Fruit fly (Drosophila melanogaster): ENCODE results near the gene CG5004.

CG5004 gene

dm6 chrX:17123545-17124203 is 16.3 kb downstream of the CG5004 start:
- no peak for TF ChIP-seq Hr83 (GFP tag; optimal IDR thresholded peaks at IDR 0.05; ENCODE audit: poor library complexity, severe bottlenecking)
- TF ChIP-seq Dif (GFP tag; optimal IDR thresholded peaks at IDR 0.05; ENCODE audit: partially characterized antibody): no peak
- TF ChIP-seq sage (GFP tag; optimal IDR thresholded peaks at IDR 0.05): peak; percentile 11
- peak; percentile 48 for TF ChIP-seq br (GFP tag; optimal IDR thresholded peaks at IDR 0.05)
- TF ChIP-seq Rel (GFP tag; optimal IDR thresholded peaks at IDR 0.05): no peak
- peak; percentile 36 for TF ChIP-seq Rel (tag; optimal IDR thresholded peaks at IDR 0.05)
- TF ChIP-seq psq (GFP tag; optimal IDR thresholded peaks at IDR 0.05): peak; percentile 47
- peak in 1 of 2 experiments; percentile 63 for TF ChIP-seq foxo (GFP tag; optimal IDR thresholded peaks at IDR 0.05)
- no peak for TF ChIP-seq Dfd (GFP tag; optimal IDR thresholded peaks at IDR 0.05)
- no peak for TF ChIP-seq Hr78 (GFP tag; optimal IDR thresholded peaks at IDR 0.05)
- peak; percentile 60 for TF ChIP-seq HLH106 (tag; optimal IDR thresholded peaks at IDR 0.05)
- TF ChIP-seq fru (GFP tag; optimal IDR thresholded peaks at IDR 0.05): peak; percentile 44
- peak; percentile 54 for TF ChIP-seq h (GFP tag; optimal IDR thresholded peaks at IDR 0.05)
- no peak for TF ChIP-seq Myc (optimal IDR thresholded peaks at IDR 0.05)
- no peak for TF ChIP-seq usp (GFP tag; optimal IDR thresholded peaks at IDR 0.05)
- TF ChIP-seq CrebA (GFP tag; optimal IDR thresholded peaks at IDR 0.05; ENCODE audit: borderline replicate concordance): no peak
- TF ChIP-seq Vsx2 (GFP tag; optimal IDR thresholded peaks at IDR 0.05; ENCODE audit: partially characterized antibody): no peak
- TF ChIP-seq Jra (GFP tag; optimal IDR thresholded peaks at IDR 0.05): no peak
- TF ChIP-seq CG9705 (GFP tag; optimal IDR thresholded peaks at IDR 0.05): no peak
- peak; percentile 52 for TF ChIP-seq rgr (GFP tag; optimal IDR thresholded peaks at IDR 0.05)
- TF ChIP-seq woc (GFP tag; optimal IDR thresholded peaks at IDR 0.05): no peak
- TF ChIP-seq brk (GFP tag; optimal IDR thresholded peaks at IDR 0.05): no peak
- no peak for TF ChIP-seq dl (GFP tag; optimal IDR thresholded peaks at IDR 0.05; ENCODE audit: insufficient read depth in 1 of 2, partially characterized antibody in 2 of 2)
- TF ChIP-seq ey (GFP tag; optimal IDR thresholded peaks at IDR 0.05): peak; percentile 50
- TF ChIP-seq lola (GFP tag; optimal IDR thresholded peaks at IDR 0.05): no peak
- no peak for TF ChIP-seq pan (optimal IDR thresholded peaks at IDR 0.05)
- no peak for TF ChIP-seq GATAd (GFP tag; optimal IDR thresholded peaks at IDR 0.05)
- TF ChIP-seq Mio (GFP tag; optimal IDR thresholded peaks at IDR 0.05): no peak
- peak; percentile 14 for TF ChIP-seq Hnf4 (GFP tag; optimal IDR thresholded peaks at IDR 0.05)
- TF ChIP-seq Sp1 (GFP tag; optimal IDR thresholded peaks at IDR 0.05): peak; percentile 28
- TF ChIP-seq dmrt93B (GFP tag; optimal IDR thresholded peaks at IDR 0.05): no peak
- TF ChIP-seq Abd-B (GFP tag; optimal IDR thresholded peaks at IDR 0.05): no peak
- TF ChIP-seq jim (GFP tag; optimal IDR thresholded peaks at IDR 0.05): no peak
- peak; percentile 56 for TF ChIP-seq OdsH (GFP tag; optimal IDR thresholded peaks at IDR 0.05)
- TF ChIP-seq sv (GFP tag; optimal IDR thresholded peaks at IDR 0.05): peak; percentile 46
- TF ChIP-seq CG32264 (GFP tag; optimal IDR thresholded peaks at IDR 0.05): no peak
- TF ChIP-seq dsf (GFP tag; optimal IDR thresholded peaks at IDR 0.05; ENCODE audit: borderline replicate concordance): no peak
- TF ChIP-seq N (GFP tag; optimal IDR thresholded peaks at IDR 0.05): no peak
- no peak for TF ChIP-seq tai (GFP tag; optimal IDR thresholded peaks at IDR 0.05)

- TF ChIP-seq h (GFP tag; optimal IDR thresholded peaks at IDR 0.05): peak; percentile 46
- TF ChIP-seq rgr (GFP tag; optimal IDR thresholded peaks at IDR 0.05): peak; percentile 11
- no peak for TF ChIP-seq Mio (GFP tag; optimal IDR thresholded peaks at IDR 0.05)
- TF ChIP-seq usp (GFP tag; optimal IDR thresholded peaks at IDR 0.05): no peak
- TF ChIP-seq GATAd (GFP tag; optimal IDR thresholded peaks at IDR 0.05): no peak
- TF ChIP-seq fru (GFP tag; optimal IDR thresholded peaks at IDR 0.05): peak; percentile 44
- peak; percentile 68 for TF ChIP-seq woc (GFP tag; optimal IDR thresholded peaks at IDR 0.05)
- TF ChIP-seq Abd-B (GFP tag; optimal IDR thresholded peaks at IDR 0.05): no peak
- TF ChIP-seq br (GFP tag; optimal IDR thresholded peaks at IDR 0.05): peak; percentile 5
- TF ChIP-seq Hnf4 (GFP tag; optimal IDR thresholded peaks at IDR 0.05): no peak
- TF ChIP-seq Sp1 (GFP tag; optimal IDR thresholded peaks at IDR 0.05): no peak
- TF ChIP-seq ey (GFP tag; optimal IDR thresholded peaks at IDR 0.05): no peak
- no peak for TF ChIP-seq Vsx2 (GFP tag; optimal IDR thresholded peaks at IDR 0.05; ENCODE audit: partially characterized antibody)
- TF ChIP-seq jim (GFP tag; optimal IDR thresholded peaks at IDR 0.05): no peak
- TF ChIP-seq brk (GFP tag; optimal IDR thresholded peaks at IDR 0.05): no peak
- peak; percentile 19 for TF ChIP-seq HLH106 (tag; optimal IDR thresholded peaks at IDR 0.05)
- peak; percentile 1 for TF ChIP-seq psq (GFP tag; optimal IDR thresholded peaks at IDR 0.05)
- TF ChIP-seq N (GFP tag; optimal IDR thresholded peaks at IDR 0.05): no peak
- no peak for TF ChIP-seq Dfd (GFP tag; optimal IDR thresholded peaks at IDR 0.05)
- no peak for TF ChIP-seq sage (GFP tag; optimal IDR thresholded peaks at IDR 0.05)
- no peak for TF ChIP-seq Jra (GFP tag; optimal IDR thresholded peaks at IDR 0.05)
- no peak for TF ChIP-seq sv (GFP tag; optimal IDR thresholded peaks at IDR 0.05)
- no peak for TF ChIP-seq CG9705 (GFP tag; optimal IDR thresholded peaks at IDR 0.05)
- no peak for TF ChIP-seq CG32264 (GFP tag; optimal IDR thresholded peaks at IDR 0.05)
- TF ChIP-seq Myc (optimal IDR thresholded peaks at IDR 0.05): no peak
- peak in 1 of 2 experiments; percentile 24 for TF ChIP-seq foxo (GFP tag; optimal IDR thresholded peaks at IDR 0.05)
- TF ChIP-seq OdsH (GFP tag; optimal IDR thresholded peaks at IDR 0.05): peak; percentile 23
- TF ChIP-seq tai (GFP tag; optimal IDR thresholded peaks at IDR 0.05): no peak
- TF ChIP-seq dmrt93B (GFP tag; optimal IDR thresholded peaks at IDR 0.05): no peak
- no peak for TF ChIP-seq CrebA (GFP tag; optimal IDR thresholded peaks at IDR 0.05; ENCODE audit: borderline replicate concordance)
- no peak for TF ChIP-seq Hr83 (GFP tag; optimal IDR thresholded peaks at IDR 0.05; ENCODE audit: poor library complexity, severe bottlenecking)
- no peak for TF ChIP-seq Dif (GFP tag; optimal IDR thresholded peaks at IDR 0.05; ENCODE audit: partially characterized antibody)
- TF ChIP-seq Rel (GFP tag; optimal IDR thresholded peaks at IDR 0.05): no peak
- no peak for TF ChIP-seq Rel (tag; optimal IDR thresholded peaks at IDR 0.05)
These were observed 17.8 kb downstream of the CG5004 start for dm6 chrX:17125017-17125821.

Measured in whole organism, wandering third instar larva.